Fruit fly (Drosophila melanogaster): ENCODE results near the gene Dus4.

Gene Dus4

DNA sequence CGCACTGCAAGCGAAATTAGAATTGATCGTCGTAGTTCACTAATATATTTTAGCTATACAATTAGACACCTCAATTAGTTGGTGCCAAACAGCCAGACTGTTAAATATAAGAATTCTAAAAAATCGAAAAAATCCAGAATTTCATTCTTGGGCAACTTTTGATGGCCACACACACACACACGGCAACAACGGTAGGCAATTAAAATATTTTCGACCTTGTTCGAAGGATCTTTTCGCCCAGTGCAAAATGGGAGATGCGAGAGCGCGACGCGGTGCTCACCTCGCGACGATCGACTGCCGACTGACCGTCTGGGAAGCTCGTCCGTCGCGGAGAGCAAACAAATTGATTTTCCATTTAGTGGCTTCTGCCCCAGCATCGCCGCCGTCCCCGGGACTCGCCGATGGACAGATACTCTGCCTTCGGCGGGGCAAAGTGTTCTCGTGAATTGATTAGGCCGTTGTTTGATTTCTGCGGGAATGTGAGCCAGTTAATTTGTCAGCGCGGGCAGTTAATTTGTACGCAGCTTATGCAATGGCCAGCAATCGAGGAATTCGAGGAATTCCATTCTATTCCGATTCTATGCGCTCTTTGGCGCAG lies 6.6 kb downstream of the Dus4 start, which contains the start of gene CG10702 (continued):
- TF ChIP-seq Bteb2 (GFP tag; optimal IDR thresholded peaks at IDR 0.05) (no peak), CG9727 (GFP tag; optimal IDR thresholded peaks at IDR 0.05) (no peak), ssp (GFP tag; IDR thresholded peaks at IDR 0.05) (no peak), NK7.1 (GFP tag; optimal IDR thresholded peaks at IDR 0.05) (no peak), CG18262 (tag; optimal IDR thresholded peaks at IDR 0.05) (no peak), Elba2 (GFP tag; optimal IDR thresholded peaks at IDR 0.05) (no peak), CG1603 (tag; optimal IDR thresholded peaks at IDR 0.05) (no peak), Hey (tag; optimal IDR thresholded peaks at IDR 0.05) (no peak), CG31224 (GFP tag; IDR thresholded peaks at IDR 0.05) (no peak), nmo (GFP tag; optimal IDR thresholded peaks at IDR 0.05) (no peak), fru (optimal IDR thresholded peaks at IDR 0.05) (no peak), tgo (GFP tag; IDR thresholded peaks at IDR 0.05) (peak; percentile 18; the same call in 1 of the 3 replicates), nerfin-1 (tag; optimal IDR thresholded peaks at IDR 0.05) (no peak), trh (GFP tag; optimal IDR thresholded peaks at IDR 0.05) (no peak), Hr3 (GFP tag; optimal IDR thresholded peaks at IDR 0.05) (no peak), CG5245 (GFP tag; optimal IDR thresholded peaks at IDR 0.05) (no peak), ken (GFP tag; IDR thresholded peaks at IDR 0.05) (peak; percentile 55; the same call in 1 of the 3 replicates), CG16813 (GFP tag; IDR thresholded peaks at IDR 0.05; ENCODE audit: partially characterized antibody) (no peak), bowl (GFP tag; IDR thresholded peaks at IDR 0.05) (no peak), ewg (GFP tag; optimal IDR thresholded peaks at IDR 0.05) (no peak), nerfin-2 (GFP tag; IDR thresholded peaks at IDR 0.05; ENCODE audit: partially characterized antibody) (no peak), CG3838 (GFP tag; optimal IDR thresholded peaks at IDR 0.05) (no peak), CG2120 (GFP tag; optimal IDR thresholded peaks at IDR 0.05) (peak; percentile 33), CG12236 (GFP tag; optimal IDR thresholded peaks at IDR 0.05) (no peak), jigr1 (GFP tag; IDR thresholded peaks at IDR 0.05) (no peak), CG1024 (GFP tag; IDR thresholded peaks at IDR 0.05) (no peak), tna (GFP tag; IDR thresholded peaks at IDR 0.05; ENCODE audit: partially characterized antibody) (no peak), Hand (GFP tag; optimal IDR thresholded peaks at IDR 0.05) (no peak), E2f2 (GFP tag; IDR thresholded peaks at IDR 0.05) (no peak), CG31441 (GFP tag; IDR thresholded peaks at IDR 0.05) (peak; percentile 33; the same call in 1 of the 2 replicates), chm (GFP tag; IDR thresholded peaks at IDR 0.05) (no peak), Camta (GFP tag; optimal IDR thresholded peaks at IDR 0.05) (no peak), BEAF-32 (GFP tag; optimal IDR thresholded peaks at IDR 0.05) (no peak), Drgx (GFP tag; IDR thresholded peaks at IDR 0.05) (peak; percentile 33; the same call in 1 of the 2 replicates), Spps (tag; optimal IDR thresholded peaks at IDR 0.05) (no peak), Ada2b (GFP tag; IDR thresholded peaks at IDR 0.05) (peak; percentile 28; the same call in 1 of the 2 replicates), CG3281 (GFP tag; optimal IDR thresholded peaks at IDR 0.05) (no peak), ems (GFP tag; optimal IDR thresholded peaks at IDR 0.05) (peak; percentile 15), yki (optimal IDR thresholded peaks at IDR 0.05) (no peak), CG4617 (GFP tag; optimal IDR thresholded peaks at IDR 0.05; ENCODE audit: borderline replicate concordance) (no peak), CG2129 (GFP tag; IDR thresholded peaks at IDR 0.05; ENCODE audit: partially characterized antibody) (no peak), CG10979 (tag; optimal IDR thresholded peaks at IDR 0.05) (peak; percentile 1), Doc2 (GFP tag; IDR thresholded peaks at IDR 0.05) (no peak), Hr51 (GFP tag; optimal IDR thresholded peaks at IDR 0.05) (no peak), CG32767 (GFP tag; IDR thresholded peaks at IDR 0.05) (no peak), phol (tag; optimal IDR thresholded peaks at IDR 0.05) (no peak), CG12299 (tag; optimal IDR thresholded peaks at IDR 0.05) (no peak), CG15479 (GFP tag; optimal IDR thresholded peaks at IDR 0.05) (no peak), Abd-B (GFP tag; optimal IDR thresholded peaks at IDR 0.05) (peak; percentile 5), D19A (tag; optimal IDR thresholded peaks at IDR 0.05) (peak; percentile 80), Rfx (GFP tag; IDR thresholded peaks at IDR 0.05) (peak; percentile 62)

Measured in whole organism, embryonic.